Worm (Caenorhabditis elegans): ENCODE results near the gene zip-7.

The zip-7 gene

ce11 chrIV:16505632-16506203, at the start of gene zip-7:
Gene zip-7 (minus strand): TSS chrIV:16505682.
- TF ChIP-seq peb-1 (tag; optimal IDR thresholded peaks at IDR 0.05) (no peak), ZK546.5 (tag; optimal IDR thresholded peaks at IDR 0.05) (no peak), sma-9 (GFP tag; optimal IDR thresholded peaks at IDR 0.05) (no peak), sma-9 (tag; optimal IDR thresholded peaks at IDR 0.05) (no peak)

ce11 chrIV:16551457-16551856, 46.0 kb upstream of the zip-7 start:
- TF ChIP-seq nhr-25 (tag; optimal IDR thresholded peaks at IDR 0.05) (no peak), sma-9 (GFP tag; optimal IDR thresholded peaks at IDR 0.05) (no peak), sma-9 (tag; optimal IDR thresholded peaks at IDR 0.05) (no peak), dmd-4 (tag; optimal IDR thresholded peaks at IDR 0.05) (no peak), ceh-16 (tag; optimal IDR thresholded peaks at IDR 0.05) (no peak)

ce11 chrIV:16542649-16543048, 37.2 kb upstream of the zip-7 start, which contains the start of gene uroc-1:
Gene uroc-1 (minus strand): TSS chrIV:16542749.
- TF ChIP-seq mdl-1 (tag; optimal IDR thresholded peaks at IDR 0.05) (no peak), crh-2 (tag; optimal IDR thresholded peaks at IDR 0.05) (no peak), lin-13 (GFP tag; optimal IDR thresholded peaks at IDR 0.05) (no peak), aly-2 (tag; optimal IDR thresholded peaks at IDR 0.05) (no peak), ZK546.5 (tag; optimal IDR thresholded peaks at IDR 0.05) (no peak), lsy-2 (tag; optimal IDR thresholded peaks at IDR 0.05) (no peak), skn-1 (tag; optimal IDR thresholded peaks at IDR 0.05) (no peak), egl-27 (tag; optimal IDR thresholded peaks at IDR 0.05) (no peak), ztf-11 (tag; optimal IDR thresholded peaks at IDR 0.05) (no peak), mab-5 (tag; optimal IDR thresholded peaks at IDR 0.05) (no peak), nhr-23 (tag; optimal IDR thresholded peaks at IDR 0.05) (no peak), peb-1 (tag; optimal IDR thresholded peaks at IDR 0.05) (no peak), unc-39 (tag; optimal IDR thresholded peaks at IDR 0.05) (no peak), nhr-129 (tag; optimal IDR thresholded peaks at IDR 0.05) (no peak), sma-3 (GFP tag; optimal IDR thresholded peaks at IDR 0.05) (no peak), F13H6.1 (tag; optimal IDR thresholded peaks at IDR 0.05) (no peak), nhr-77 (tag; optimal IDR thresholded peaks at IDR 0.05) (no peak), unc-55 (GFP tag; optimal IDR thresholded peaks at IDR 0.05) (no peak), elt-1 (tag; optimal IDR thresholded peaks at IDR 0.05) (no peak)

- TF ChIP-seq nhr-129 (tag; optimal IDR thresholded peaks at IDR 0.05) = no peak
Measured at ce11 chrIV:16540540-16540939, 35.1 kb upstream of the zip-7 start.

ce11 chrIV:16534900-16535299, 29.4 kb upstream of the zip-7 start:
- TF ChIP-seq nhr-23 (tag; optimal IDR thresholded peaks at IDR 0.05) = no peak
- TF ChIP-seq ztf-1 (GFP tag; conservative IDR thresholded peaks at IDR 0.05) = no peak
- no peak for TF ChIP-seq blmp-1 (tag; optimal IDR thresholded peaks at IDR 0.05; ENCODE audit: insufficient read depth)
- no peak for TF ChIP-seq ZK546.5 (tag; optimal IDR thresholded peaks at IDR 0.05)
- no peak for TF ChIP-seq mbf-1 (tag; optimal IDR thresholded peaks at IDR 0.05)
- no peak for TF ChIP-seq sma-3 (GFP tag; optimal IDR thresholded peaks at IDR 0.05)

- no peak for TF ChIP-seq nhr-12 (tag; optimal IDR thresholded peaks at IDR 0.05)
- no peak for TF ChIP-seq nhr-6 (tag; optimal IDR thresholded peaks at IDR 0.05)
- TF ChIP-seq F13H6.1 (tag; optimal IDR thresholded peaks at IDR 0.05) = no peak
- TF ChIP-seq sma-3 (GFP tag; optimal IDR thresholded peaks at IDR 0.05) = no peak
- TF ChIP-seq blmp-1 (tag; optimal IDR thresholded peaks at IDR 0.05; ENCODE audit: insufficient read depth) = no peak
- no peak for TF ChIP-seq aly-2 (tag; optimal IDR thresholded peaks at IDR 0.05)
- TF ChIP-seq unc-62 (GFP tag; optimal IDR thresholded peaks at IDR 0.05) = no peak
- TF ChIP-seq ama-1 (optimal IDR thresholded peaks at IDR 0.05) = no peak
- TF ChIP-seq lin-11 (tag; optimal IDR thresholded peaks at IDR 0.05) = no peak
- no peak for TF ChIP-seq ztf-11 (tag; optimal IDR thresholded peaks at IDR 0.05)
Measured at ce11 chrIV:16533361-16533760, 27.9 kb upstream of the zip-7 start, which contains the start of gene Y51H4A.6. Gene Y51H4A.6 (plus strand): TSS chrIV:16533661.

Measured in whole organism, L2 larva.